Worm (Caenorhabditis elegans): ENCODE measurements around the gene vap-2.
A peak's percentile ranks its signal among the peaks of the same experiment; 100 is the strongest.

Gene vap-2

ce11 chrX:10763383-10763782 lies 29.0 kb downstream of the vap-2 start:
- no peak for TF ChIP-seq ceh-82 (tag; optimal IDR thresholded peaks at IDR 0.05)
- TF ChIP-seq elt-2 (tag; optimal IDR thresholded peaks at IDR 0.05) = no peak
- no peak for TF ChIP-seq nhr-43 (tag; optimal IDR thresholded peaks at IDR 0.05; ENCODE audit: poor library complexity, severe bottlenecking)
- TF ChIP-seq elt-1 (tag; optimal IDR thresholded peaks at IDR 0.05) = no peak
- no peak for TF ChIP-seq nhr-23 (tag; optimal IDR thresholded peaks at IDR 0.05)
- no peak for TF ChIP-seq skn-1 (tag; optimal IDR thresholded peaks at IDR 0.05)
- no peak for TF ChIP-seq unc-62 (GFP tag; optimal IDR thresholded peaks at IDR 0.05)
- TF ChIP-seq fos-1 (tag; optimal IDR thresholded peaks at IDR 0.05) = no peak
- no peak for TF ChIP-seq daf-12 (tag; optimal IDR thresholded peaks at IDR 0.05)
- TF ChIP-seq unc-39 (tag; optimal IDR thresholded peaks at IDR 0.05) = no peak
- TF ChIP-seq egl-5 (tag; optimal IDR thresholded peaks at IDR 0.05) = no peak
- no peak for TF ChIP-seq nhr-76 (tag; optimal IDR thresholded peaks at IDR 0.05)
- no peak for TF ChIP-seq lsy-12 (tag; optimal IDR thresholded peaks at IDR 0.05)
- TF ChIP-seq lin-15B (tag; optimal IDR thresholded peaks at IDR 0.05) = no peak
- TF ChIP-seq snpc-4 (tag; optimal IDR thresholded peaks at IDR 0.05) = no peak
- no peak for TF ChIP-seq ztf-11 (tag; optimal IDR thresholded peaks at IDR 0.05)

DNA sequence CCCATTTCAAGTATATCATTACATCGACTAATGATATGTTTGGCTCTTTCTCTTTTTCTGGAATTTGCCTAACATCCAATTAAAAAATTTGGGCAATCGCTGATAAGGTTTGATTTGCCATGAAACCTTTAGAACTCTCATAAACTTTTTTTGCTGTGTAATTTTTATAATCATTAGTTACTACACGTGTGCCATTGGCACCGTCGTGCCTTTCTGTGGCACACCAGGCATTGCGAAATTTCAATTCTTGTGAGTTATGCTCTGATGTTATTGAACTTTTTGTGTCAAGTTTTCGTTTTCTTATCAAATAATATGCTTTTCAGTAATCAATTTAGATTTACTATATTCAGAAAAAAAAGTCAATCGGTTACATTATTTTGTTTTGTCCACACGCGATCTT lies 31.4 kb downstream of the vap-2 start:
- TF ChIP-seq fkh-2 (tag; optimal IDR thresholded peaks at IDR 0.05) = no peak
- no peak for TF ChIP-seq nhr-237 (tag; optimal IDR thresholded peaks at IDR 0.05)
- peak; percentile 54 for TF ChIP-seq elt-2 (tag; optimal IDR thresholded peaks at IDR 0.05)
- TF ChIP-seq zag-1 (tag; optimal IDR thresholded peaks at IDR 0.05) = no peak

ce11 chrX:10758453-10758852 lies 33.9 kb downstream of the vap-2 start:
- no peak for TF ChIP-seq eor-1 (tag; optimal IDR thresholded peaks at IDR 0.05)
- no peak for TF ChIP-seq nhr-67 (tag; optimal IDR thresholded peaks at IDR 0.05)
- no peak for TF ChIP-seq skn-1 (tag; optimal IDR thresholded peaks at IDR 0.05)
- no peak for TF ChIP-seq fkh-2 (tag; optimal IDR thresholded peaks at IDR 0.05)
- no peak for TF ChIP-seq nhr-237 (tag; optimal IDR thresholded peaks at IDR 0.05)
- TF ChIP-seq lin-15B (tag; optimal IDR thresholded peaks at IDR 0.05) = no peak
- no peak for TF ChIP-seq lin-39 (tag; optimal IDR thresholded peaks at IDR 0.05)
- no peak for TF ChIP-seq ZK546.5 (tag; optimal IDR thresholded peaks at IDR 0.05)
- no peak for TF ChIP-seq ceh-9 (tag; optimal IDR thresholded peaks at IDR 0.05)

- TF ChIP-seq mml-1 (tag; optimal IDR thresholded peaks at IDR 0.05) = no peak
- no peak for TF ChIP-seq ztf-4 (tag; optimal IDR thresholded peaks at IDR 0.05)
- no peak for TF ChIP-seq mdl-1 (tag; optimal IDR thresholded peaks at IDR 0.05)
- TF ChIP-seq lin-39 (tag; optimal IDR thresholded peaks at IDR 0.05) = no peak
- TF ChIP-seq nhr-77 (tag; optimal IDR thresholded peaks at IDR 0.05) = no peak
- no peak for TF ChIP-seq ceh-16 (tag; optimal IDR thresholded peaks at IDR 0.05)
- no peak for TF ChIP-seq fos-1 (tag; optimal IDR thresholded peaks at IDR 0.05)
- no peak for TF ChIP-seq sea-2 (GFP tag; optimal IDR thresholded peaks at IDR 0.05)
- no peak for TF ChIP-seq aly-2 (tag; optimal IDR thresholded peaks at IDR 0.05)
- no peak for TF ChIP-seq nhr-12 (tag; optimal IDR thresholded peaks at IDR 0.05)
- no peak for TF ChIP-seq fkh-10 (GFP tag; optimal IDR thresholded peaks at IDR 0.05)
- no peak for TF ChIP-seq nhr-237 (tag; optimal IDR thresholded peaks at IDR 0.05)
- TF ChIP-seq elt-2 (tag; optimal IDR thresholded peaks at IDR 0.05) = no peak
- TF ChIP-seq snpc-4 (tag; optimal IDR thresholded peaks at IDR 0.05) = no peak
These were observed 34.7 kb downstream of the vap-2 start, which contains the start of gene R07A4.4 for ce11 chrX:10757608-10758007. Gene R07A4.4 (minus strand): TSS chrX:10757708.

DNA sequence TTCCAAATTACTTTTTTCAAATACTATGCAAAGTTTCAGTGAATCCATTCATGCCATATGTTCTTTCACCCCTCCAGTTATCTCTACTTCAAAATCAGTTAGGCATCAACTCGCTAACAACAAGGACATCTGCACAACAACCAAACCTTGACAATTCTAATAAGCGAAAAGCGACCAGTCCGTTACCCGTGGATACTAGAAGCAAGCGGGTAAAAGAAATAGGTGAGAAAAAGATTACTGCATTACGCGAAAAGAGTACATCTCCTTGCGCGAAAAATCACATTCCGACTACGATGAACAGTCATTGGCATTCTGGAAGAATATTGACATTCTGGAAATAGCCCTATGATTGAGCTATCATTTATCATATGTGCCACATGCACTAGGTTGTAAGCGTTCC lies 36.1 kb downstream of the vap-2 start:
- TF ChIP-seq lsy-12 (tag; optimal IDR thresholded peaks at IDR 0.05) (no peak), nhr-23 (tag; optimal IDR thresholded peaks at IDR 0.05) (peak; percentile 26), aly-2 (tag; optimal IDR thresholded peaks at IDR 0.05) (no peak), nhr-43 (tag; optimal IDR thresholded peaks at IDR 0.05; ENCODE audit: poor library complexity, severe bottlenecking) (peak; percentile 14)

ce11 chrX:10754532-10754931 lies 37.8 kb downstream of the vap-2 start:
- TF ChIP-seq jun-1 (tag; optimal IDR thresholded peaks at IDR 0.05) (no peak), unc-62 (GFP tag; optimal IDR thresholded peaks at IDR 0.05) (no peak), lin-15B (tag; optimal IDR thresholded peaks at IDR 0.05) (no peak), fos-1 (tag; optimal IDR thresholded peaks at IDR 0.05) (no peak), lin-39 (tag; optimal IDR thresholded peaks at IDR 0.05) (no peak), nhr-77 (tag; optimal IDR thresholded peaks at IDR 0.05) (no peak), aly-2 (tag; optimal IDR thresholded peaks at IDR 0.05) (no peak), ZK546.5 (tag; optimal IDR thresholded peaks at IDR 0.05) (no peak), mdl-1 (tag; optimal IDR thresholded peaks at IDR 0.05) (no peak), skn-1 (tag; optimal IDR thresholded peaks at IDR 0.05) (no peak), unc-39 (tag; optimal IDR thresholded peaks at IDR 0.05) (no peak), fkh-2 (tag; optimal IDR thresholded peaks at IDR 0.05) (no peak), pha-4 (tag; optimal IDR thresholded peaks at IDR 0.05) (no peak), elt-2 (tag; optimal IDR thresholded peaks at IDR 0.05) (no peak), egl-27 (tag; optimal IDR thresholded peaks at IDR 0.05) (no peak), egl-5 (tag; optimal IDR thresholded peaks at IDR 0.05) (no peak), R02D3.7 (tag; optimal IDR thresholded peaks at IDR 0.05) (no peak), daf-12 (tag; optimal IDR thresholded peaks at IDR 0.05) (no peak)

Data from whole organism, L3 larva.